Fruit fly (Drosophila melanogaster) whole organism, wandering third instar larva: ENCODE data around the gene Prosbeta2R2.

Experiments used
- fru ChIP-seq: fragments of 200-800 bp; sonication (Bioruptor generic); optimal IDR thresholded peaks from 3 replicates; lab custom pipeline; 2016; ENCODE audit warnings: missing biosample characterization, mild to moderate bottlenecking, missing genetic modification characterization
- h ChIP-seq: fragments of 200-800 bp; sonication (Bioruptor generic); optimal IDR thresholded peaks from 3 replicates; lab custom pipeline; 2016; ENCODE audit warnings: missing biosample characterization, mild to moderate bottlenecking, missing genetic modification characterization
- jim ChIP-seq: fragments of 175-275, 200-325 bp; sonication (Bioruptor generic); optimal IDR thresholded peaks from 2 replicates; lab custom pipeline; 2016; ENCODE audit warnings: missing biosample characterization, mild to moderate bottlenecking, missing genetic modification characterization
- usp ChIP-seq: fragments of >200 bp; optimal IDR thresholded peaks from 2 replicates; lab custom pipeline; 2017; ENCODE audit warnings: missing biosample characterization, missing genetic modification characterization

DNA sequence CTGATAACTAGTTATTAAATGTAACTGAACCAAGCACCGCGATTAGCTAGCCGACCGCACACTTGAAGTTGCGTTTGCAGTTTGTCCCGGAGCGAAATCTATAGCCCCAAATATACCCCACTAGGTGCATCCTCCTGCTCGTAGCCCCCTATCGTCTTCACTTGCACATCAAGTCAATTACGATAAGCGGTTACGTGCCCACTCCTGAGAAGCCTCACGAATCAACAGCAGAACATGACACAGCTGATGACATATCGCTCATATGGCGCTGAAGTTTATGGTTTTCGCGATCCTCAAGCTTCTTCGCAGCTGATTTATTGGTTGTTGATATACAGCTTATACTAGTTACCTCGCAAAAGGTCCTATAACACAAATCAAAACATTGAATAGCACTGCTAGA is 41.9 kb upstream of the Prosbeta2R2 start:
- TF ChIP-seq fru (no peak), jim (GFP tag; lab: Kevin White, UChicago) (no peak), usp (GFP tag; lab: Kevin White, UChicago) (no peak), h (no peak)
